Worm (Caenorhabditis elegans): ENCODE measurements around the gene C14C10.2.

Gene C14C10.2

ce11 chrV:12592379-12592778, at the start of gene C14C10.2:
Gene C14C10.2 (minus strand): TSS chrV:12592479.
- peak; percentile 26 for TF ChIP-seq aly-2 (tag; optimal IDR thresholded peaks at IDR 0.05)
- no peak for TF ChIP-seq vab-15 (tag; optimal IDR thresholded peaks at IDR 0.05)
- TF ChIP-seq efl-3 (GFP tag; optimal IDR thresholded peaks at IDR 0.05): no peak

- TF ChIP-seq swsn-7 (tag; optimal IDR thresholded peaks at IDR 0.05) (no peak), nhr-85 (tag) (no peak), hlh-17 (GFP tag; optimal IDR thresholded peaks at IDR 0.05; ENCODE audit: borderline replicate concordance) (no peak), mdl-1 (tag; optimal IDR thresholded peaks at IDR 0.05) (no peak), lin-15B (tag; optimal IDR thresholded peaks at IDR 0.05) (no peak), mef-2 (tag; optimal IDR thresholded peaks at IDR 0.05) (no peak)
These were observed 48.1 kb upstream of the C14C10.2 start, which contains the start of gene gpa-8 for ce11 chrV:12640384-12640783. Gene gpa-8 (minus strand): TSS chrV:12640484.

ce11 chrV:12637764-12638502, 45.7 kb upstream of the C14C10.2 start:
- TF ChIP-seq nhr-90 (tag; optimal IDR thresholded peaks at IDR 0.05; ENCODE audit: poor library complexity) (peak; percentile 30), ceh-8 (GFP tag; optimal IDR thresholded peaks at IDR 0.05) (no peak), nhr-76 (tag; optimal IDR thresholded peaks at IDR 0.05) (no peak), egl-13 (tag; optimal IDR thresholded peaks at IDR 0.05) (no peak), nhr-47 (tag; optimal IDR thresholded peaks at IDR 0.05) (no peak), jun-1 (tag; optimal IDR thresholded peaks at IDR 0.05) (no peak), unc-98 (GFP tag; IDR thresholded peaks at IDR 0.05) (no peak), blmp-1 (tag; optimal IDR thresholded peaks at IDR 0.05) (peak; percentile 14), zip-4 (GFP tag; optimal IDR thresholded peaks at IDR 0.05) (no peak), mdl-1 (tag; optimal IDR thresholded peaks at IDR 0.05) (no peak), pqm-1 (tag; optimal IDR thresholded peaks at IDR 0.05) (peak; percentile 46), ceh-88 (GFP tag; IDR thresholded peaks at IDR 0.05) (no peak), unc-30 (tag; optimal IDR thresholded peaks at IDR 0.05) (no peak), xbp-1 (tag; optimal IDR thresholded peaks at IDR 0.05) (no peak), elt-3 (tag; optimal IDR thresholded peaks at IDR 0.05) (peak in 1 of 6 experiments; percentile 3), nhr-20 (tag; optimal IDR thresholded peaks at IDR 0.05) (no peak), isw-1 (GFP tag; IDR thresholded peaks at IDR 0.05) (no peak), lin-35 (GFP tag; optimal IDR thresholded peaks at IDR 0.05) (peak in 1 of 2 experiments; percentile 10), aha-1 (tag; optimal IDR thresholded peaks at IDR 0.05) (no peak), hlh-17 (GFP tag; optimal IDR thresholded peaks at IDR 0.05; ENCODE audit: borderline replicate concordance) (no peak), mef-2 (tag; optimal IDR thresholded peaks at IDR 0.05) (no peak), sup-37 (GFP tag; optimal IDR thresholded peaks at IDR 0.05) (no peak), pax-3 (tag; optimal IDR thresholded peaks at IDR 0.05) (no peak), lin-13 (GFP tag; optimal IDR thresholded peaks at IDR 0.05) (peak; percentile 3), efl-1 (optimal IDR thresholded peaks at IDR 0.05) (no peak), efl-1 (GFP tag; optimal IDR thresholded peaks at IDR 0.05 in 1 of 2) (peak in 1 of 2 experiments; percentile 31), nhr-84 (tag; optimal IDR thresholded peaks at IDR 0.05) (no peak), tbx-2 (tag; optimal IDR thresholded peaks at IDR 0.05) (no peak), rnt-1 (tag; optimal IDR thresholded peaks at IDR 0.05) (peak; percentile 19), ceh-90 (tag; optimal IDR thresholded peaks at IDR 0.05) (no peak), lin-14 (GFP tag; optimal IDR thresholded peaks at IDR 0.05) (peak; percentile 3), nhr-11 (tag; optimal IDR thresholded peaks at IDR 0.05) (no peak), ama-1 (optimal IDR thresholded peaks at IDR 0.05) (peak; percentile 12), sptf-1 (tag; optimal IDR thresholded peaks at IDR 0.05) (no peak), elt-2 (tag; optimal IDR thresholded peaks at IDR 0.05) (peak; percentile 86), ces-1 (GFP tag; optimal IDR thresholded peaks at IDR 0.05) (no peak), grh-1 (GFP tag; IDR thresholded peaks at IDR 0.05) (no peak), lin-39 (tag; optimal IDR thresholded peaks at IDR 0.05) (no peak), F16B12.6 (tag; optimal IDR thresholded peaks at IDR 0.05) (no peak), tlp-1 (tag; optimal IDR thresholded peaks at IDR 0.05) (no peak), alr-1 (tag; optimal IDR thresholded peaks at IDR 0.05; ENCODE audit: borderline replicate concordance) (no peak), snu-23 (GFP tag; optimal IDR thresholded peaks at IDR 0.05) (no peak), irx-1 (tag; optimal IDR thresholded peaks at IDR 0.05) (no peak)

All from whole organism, L1 larva.